Fruit fly (Drosophila melanogaster): ENCODE measurements around the gene CG9331.

The CG9331 gene

DNA sequence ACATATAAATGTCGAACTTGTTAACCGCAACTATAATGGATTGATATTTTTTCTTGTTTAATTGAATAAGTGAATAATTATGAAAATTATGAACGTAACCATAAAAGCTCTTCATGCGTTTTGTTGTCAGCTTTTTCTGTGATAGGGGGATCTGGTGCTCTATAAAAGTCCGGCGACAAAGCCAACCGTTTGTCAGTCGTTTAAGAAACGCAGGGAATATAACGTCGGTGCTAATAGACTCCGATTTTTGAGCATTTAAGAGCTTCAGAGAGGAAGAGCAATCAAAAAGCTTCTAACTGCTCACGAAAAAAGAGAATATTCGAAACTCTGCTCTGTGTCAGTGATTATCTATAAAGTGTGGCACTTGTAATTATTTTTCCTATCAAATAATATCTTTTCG lies 8.4 kb downstream of the CG9331 start, which contains the start of gene CG31674 (continued):
- no peak for TF ChIP-seq CG9817 (tag; optimal IDR thresholded peaks at IDR 0.05)
- TF ChIP-seq Nf-YB (GFP tag; optimal IDR thresholded peaks at IDR 0.05): no peak
- no peak for TF ChIP-seq CG7556 (GFP tag; optimal IDR thresholded peaks at IDR 0.05)
- no peak for TF ChIP-seq grau (tag; optimal IDR thresholded peaks at IDR 0.05)
- no peak for TF ChIP-seq abd-A (tag; optimal IDR thresholded peaks at IDR 0.05)
- no peak for TF ChIP-seq CG9437 (GFP tag; optimal IDR thresholded peaks at IDR 0.05)
- TF ChIP-seq unc-4 (GFP tag; IDR thresholded peaks at IDR 0.05; ENCODE audit: partially characterized antibody): 0 out of 2 replicates have a peak, but pooled peaks have one; percentile 15
- no peak for TF ChIP-seq gt (GFP tag; IDR thresholded peaks at IDR 0.05)
- TF ChIP-seq CG16779 (GFP tag; IDR thresholded peaks at IDR 0.05): no peak
- no peak for TF ChIP-seq gem (tag; optimal IDR thresholded peaks at IDR 0.05)
- TF ChIP-seq nom (GFP tag; optimal IDR thresholded peaks at IDR 0.05): no peak
- no peak for TF ChIP-seq CG11723 (GFP tag; optimal IDR thresholded peaks at IDR 0.05)
- no peak for TF ChIP-seq CG16815 (GFP tag; optimal IDR thresholded peaks at IDR 0.05)
- TF ChIP-seq CG3281 (GFP tag; optimal IDR thresholded peaks at IDR 0.05): peak; percentile 21
- no peak for TF ChIP-seq NC2α (GFP tag; optimal IDR thresholded peaks at IDR 0.05)
- TF ChIP-seq CG12744 (GFP tag; optimal IDR thresholded peaks at IDR 0.05): no peak
- no peak for TF ChIP-seq onecut (GFP tag; IDR thresholded peaks at IDR 0.05)
- no peak for TF ChIP-seq org-1 (GFP tag; optimal IDR thresholded peaks at IDR 0.05)
- TF ChIP-seq CG16813 (GFP tag; IDR thresholded peaks at IDR 0.05; ENCODE audit: partially characterized antibody): no peak
- peak; percentile 3 for TF ChIP-seq dmrt99B (tag; optimal IDR thresholded peaks at IDR 0.05)
- no peak for TF ChIP-seq her (GFP tag; optimal IDR thresholded peaks at IDR 0.05)
- no peak for TF ChIP-seq Neu2 (GFP tag; optimal IDR thresholded peaks at IDR 0.05; ENCODE audit: borderline replicate concordance)
- TF ChIP-seq sc (optimal IDR thresholded peaks at IDR 0.05): no peak
- no peak for TF ChIP-seq sc (GFP tag; optimal IDR thresholded peaks at IDR 0.05)
- TF ChIP-seq Kr (GFP tag; optimal IDR thresholded peaks at IDR 0.05): no peak
- no peak for TF ChIP-seq cato (GFP tag; optimal IDR thresholded peaks at IDR 0.05; ENCODE audit: borderline replicate concordance)
- no peak for TF ChIP-seq dpn (GFP tag; optimal IDR thresholded peaks at IDR 0.05)
- no peak for TF ChIP-seq CG8944 (GFP tag; optimal IDR thresholded peaks at IDR 0.05)
- no peak for TF ChIP-seq cwo (GFP tag; optimal IDR thresholded peaks at IDR 0.05)
- no peak for TF ChIP-seq CG12219 (GFP tag; optimal IDR thresholded peaks at IDR 0.05)
- TF ChIP-seq CG7987 (GFP tag; optimal IDR thresholded peaks at IDR 0.05): no peak
- no peak for TF ChIP-seq corto (GFP tag; optimal IDR thresholded peaks at IDR 0.05)
- no peak for TF ChIP-seq CG6175 (GFP tag; IDR thresholded peaks at IDR 0.05)
- TF ChIP-seq disco-r (GFP tag; optimal IDR thresholded peaks at IDR 0.05): no peak
- TF ChIP-seq gcm (GFP tag; optimal IDR thresholded peaks at IDR 0.05): no peak
- no peak for TF ChIP-seq CG2129 (GFP tag; IDR thresholded peaks at IDR 0.05; ENCODE audit: partially characterized antibody)
- TF ChIP-seq CG9932 (GFP tag; IDR thresholded peaks at IDR 0.05): no peak
- TF ChIP-seq Dek (tag; optimal IDR thresholded peaks at IDR 0.05): no peak
- no peak for TF ChIP-seq TFAM (GFP tag; optimal IDR thresholded peaks at IDR 0.05)
- TF ChIP-seq CG13123 (GFP tag; optimal IDR thresholded peaks at IDR 0.05): no peak
- TF ChIP-seq Meics (GFP tag; optimal IDR thresholded peaks at IDR 0.05): no peak
- TF ChIP-seq NfI (GFP tag; optimal IDR thresholded peaks at IDR 0.05): no peak
- no peak for TF ChIP-seq run (tag; optimal IDR thresholded peaks at IDR 0.05)
- TF ChIP-seq CG2875 (GFP tag; optimal IDR thresholded peaks at IDR 0.05): no peak
- no peak for TF ChIP-seq CG17802 (tag; optimal IDR thresholded peaks at IDR 0.05)
- TF ChIP-seq CoRest (tag; optimal IDR thresholded peaks at IDR 0.05): no peak
- TF ChIP-seq CG15514 (GFP tag; optimal IDR thresholded peaks at IDR 0.05): peak; percentile 11
- no peak for TF ChIP-seq Bdp1 (GFP tag; optimal IDR thresholded peaks at IDR 0.05)
- no peak for TF ChIP-seq Hmx (GFP tag; optimal IDR thresholded peaks at IDR 0.05)
- no peak for TF ChIP-seq CG10321 (GFP tag; IDR thresholded peaks at IDR 0.05)
- TF ChIP-seq psq (GFP tag; optimal IDR thresholded peaks at IDR 0.05): no peak

Data from whole organism, embryonic.